Worm (Caenorhabditis elegans): ENCODE data around the gene sodh-2.

sodh-2 gene

ce11 chrV:11879732-11880131 is 11.3 kb downstream of the sodh-2 start, which contains the start of gene sulp-5:
sulp-5 (plus strand) TSS chrV:11880032.
- TF ChIP-seq mdt-29 (GFP tag; IDR thresholded peaks at IDR 0.05) (no peak), sdz-12 (GFP tag; optimal IDR thresholded peaks at IDR 0.05) (no peak), F26F4.8 (GFP tag; conservative IDR thresholded peaks at IDR 0.05) (no peak), madf-5 (GFP tag; IDR thresholded peaks at IDR 0.05) (no peak), spr-1 (tag; optimal IDR thresholded peaks at IDR 0.05) (no peak), duxl-1 (tag; optimal IDR thresholded peaks at IDR 0.05; ENCODE audit: poor library complexity) (no peak), saeg-2 (GFP tag; IDR thresholded peaks at IDR 0.05) (no peak), F44E2.7 (GFP tag; IDR thresholded peaks at IDR 0.05) (no peak), nhr-237 (tag; optimal IDR thresholded peaks at IDR 0.05) (no peak), rbr-2 (tag; optimal IDR thresholded peaks at IDR 0.05) (no peak), dmd-6 (GFP tag; IDR thresholded peaks at IDR 0.05) (no peak), nhr-42 (GFP tag; IDR thresholded peaks at IDR 0.05) (no peak), ZK546.5 (tag; optimal IDR thresholded peaks at IDR 0.05) (no peak), ceh-32 (tag; optimal IDR thresholded peaks at IDR 0.05; ENCODE audit: poor library complexity) (no peak), ces-1 (GFP tag; optimal IDR thresholded peaks at IDR 0.05) (no peak), T26A8.4 (GFP tag; IDR thresholded peaks at IDR 0.05) (no peak), tra-1 (GFP tag; IDR thresholded peaks at IDR 0.05) (no peak), lim-7 (GFP tag; IDR thresholded peaks at IDR 0.05) (no peak), zfp-2 (tag; optimal IDR thresholded peaks at IDR 0.05) (no peak), lin-38 (GFP tag; IDR thresholded peaks at IDR 0.05) (no peak)

DNA sequence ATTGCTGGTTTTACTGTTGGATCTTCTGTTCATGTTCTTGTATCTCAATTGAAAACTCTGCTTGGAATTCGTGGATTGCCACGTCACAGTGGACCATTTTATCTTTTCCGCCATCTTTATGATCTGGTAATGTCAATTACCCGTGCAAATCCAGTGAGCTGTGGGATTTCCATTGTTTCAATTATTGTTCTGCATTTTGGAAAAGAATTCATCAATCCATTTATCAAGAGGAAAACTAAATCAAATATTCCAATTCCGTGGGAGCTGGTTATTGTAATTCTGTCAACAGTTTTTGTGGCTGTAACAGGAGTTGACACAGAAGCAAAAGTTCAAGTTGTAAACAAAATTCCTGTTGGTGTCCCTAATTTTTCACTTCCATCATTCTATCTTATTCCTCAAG is 14.4 kb downstream of the sodh-2 start:
- no peak for TF ChIP-seq F44E2.7 (GFP tag; IDR thresholded peaks at IDR 0.05)
- TF ChIP-seq unc-62 (GFP tag; optimal IDR thresholded peaks at IDR 0.05 in 1 of 2), result peak in 1 of 2 experiments; percentile 92
- TF ChIP-seq unc-62 (tag; optimal IDR thresholded peaks at IDR 0.05), result no peak

ce11 chrV:11875060-11875459 is 16.0 kb downstream of the sodh-2 start, which contains the start of gene sulp-4:
sulp-4 (plus strand) TSS chrV:11875360.
- TF ChIP-seq R02D3.7 (tag; optimal IDR thresholded peaks at IDR 0.05), result no peak

- no peak for TF ChIP-seq rbr-2 (tag; optimal IDR thresholded peaks at IDR 0.05)
- TF ChIP-seq lin-1 (GFP tag; IDR thresholded peaks at IDR 0.05), result no peak
- no peak for TF ChIP-seq dmd-9 (GFP tag; IDR thresholded peaks at IDR 0.05)
- TF ChIP-seq F44E2.7 (GFP tag; IDR thresholded peaks at IDR 0.05), result no peak
- TF ChIP-seq hmg-1.1 (GFP tag; IDR thresholded peaks at IDR 0.05), result no peak
- TF ChIP-seq nhr-25 (tag; optimal IDR thresholded peaks at IDR 0.05; ENCODE audit: borderline replicate concordance, insufficient read depth), result no peak
- no peak for TF ChIP-seq unc-39 (tag; optimal IDR thresholded peaks at IDR 0.05)
- no peak for TF ChIP-seq fkh-10 (GFP tag; optimal IDR thresholded peaks at IDR 0.05)
- no peak for TF ChIP-seq lin-15B (tag; optimal IDR thresholded peaks at IDR 0.05)
- TF ChIP-seq dpl-1 (GFP tag; optimal IDR thresholded peaks at IDR 0.05), result no peak
Measured at ce11 chrV:11868142-11868541, 22.9 kb downstream of the sodh-2 start, which contains the start of gene R13H4.7. R13H4.7 (minus strand) TSS chrV:11868242.

DNA sequence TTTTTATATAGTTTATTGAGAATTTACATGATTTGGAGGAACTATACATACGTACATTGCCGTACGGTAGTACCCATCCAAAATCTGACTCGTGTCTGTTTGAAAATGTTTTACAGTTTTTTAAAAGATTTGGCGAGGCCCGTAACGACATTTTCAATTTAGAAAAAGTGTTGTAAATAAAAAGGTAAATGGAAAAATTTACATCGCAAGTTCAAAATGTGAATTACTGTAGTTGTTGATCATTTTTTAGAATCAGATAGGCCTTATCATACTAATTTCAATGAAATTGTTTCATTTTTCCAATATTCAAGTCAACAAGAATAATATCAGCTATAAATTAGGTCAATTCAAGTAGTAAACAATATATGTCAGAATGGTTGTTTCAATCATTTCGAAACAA is 28.2 kb downstream of the sodh-2 start, which contains the start of gene R13H4.6:
R13H4.6 (plus strand) TSS at position 301 of the 400 bp plus-strand sequence.
- TF ChIP-seq daf-16 (GFP tag; optimal IDR thresholded peaks at IDR 0.05), result no peak
- peak; percentile 89 for TF ChIP-seq daf-16 (tag; optimal IDR thresholded peaks at IDR 0.05)
- TF ChIP-seq zip-11 (GFP tag; IDR thresholded peaks at IDR 0.05), result no peak

Measured in whole organism, L4 larva.